Worm (Caenorhabditis elegans) whole organism, L4/young adult: ENCODE measurements around the gene T24C2.3.

ENCODE experiments used
- dao-5 ChIP-seq: sonication (generic microtip); optimal IDR thresholded peaks from 2 replicates; lab custom pipeline; 2016; ENCODE audit warnings: missing genotype, missing genetic modification characterization, moderate library complexity, missing compliant biosample characterization
- him-1 ChIP-seq: sonication (generic microtip); optimal IDR thresholded peaks from 2 replicates; lab custom pipeline; 2016; ENCODE audit warnings: missing genotype, missing genetic modification reagents, missing genetic modification characterization, missing compliant biosample characterization

ce11 chrX:14499830-14500409, 43.4 kb upstream of the T24C2.3 start:
- TF ChIP-seq dao-5 (no peak), him-1 (no peak)
